Fruit fly (Drosophila melanogaster) whole organism, embryonic: Measurements from ENCODE around the gene CG43354.

ENCODE experiments used
- Abd-B ChIP-seq: fragments of 200-800 bp; sonication (Bioruptor generic); optimal IDR thresholded peaks from 2 replicates; lab custom pipeline; 2018; ENCODE audit warnings: missing biosample characterization, mild to moderate bottlenecking, missing genetic modification characterization, moderate library complexity
- Bteb2 ChIP-seq: fragments of 200-800 bp; sonication (Bioruptor generic); optimal IDR thresholded peaks from 2 replicates; lab custom pipeline; 2016; ENCODE audit warnings: missing biosample characterization, missing genetic modification characterization
- C15 ChIP-seq: fragments of 200-800 bp; sonication (Bioruptor generic); IDR thresholded peaks from 3 replicates; pipeline ENCODE4 v1.3.6; 2022; ENCODE audit warnings: missing biosample characterization, missing genetic modification characterization
- CG1024 ChIP-seq: fragments of 200-800 bp; sonication (Bioruptor generic); IDR thresholded peaks from 2 replicates; pipeline ENCODE4 v1.3.6; 2022; ENCODE audit warnings: missing biosample characterization, missing genetic modification characterization
- CG10274 ChIP-seq: fragments of 200-800 bp; sonication (Bioruptor generic); optimal IDR thresholded peaks from 3 replicates; lab custom pipeline; 2017; ENCODE audit warnings: missing biosample characterization, mild to moderate bottlenecking, missing genetic modification characterization
- CG11247 ChIP-seq: fragments of 200-800 bp; sonication (Bioruptor generic); IDR thresholded peaks from 2 replicates; pipeline ENCODE4 v1.3.6; 2022; ENCODE audit warnings: missing biosample characterization, missing genetic modification characterization
- CG12659 ChIP-seq: fragments of 200-800 bp; sonication (Bioruptor generic); optimal IDR thresholded peaks from 3 replicates; lab custom pipeline; 2017; ENCODE audit warnings: mild to moderate bottlenecking, missing biosample characterization, missing genetic modification reagents, missing genetic modification characterization
- CG13123 ChIP-seq: fragments of 200-800 bp; sonication (Bioruptor generic); optimal IDR thresholded peaks from 2 replicates; lab custom pipeline; 2016; ENCODE audit warnings: missing biosample characterization, missing genetic modification characterization
- CG13894 ChIP-seq: fragments of 200-800 bp; sonication (Bioruptor generic); optimal IDR thresholded peaks from 3 replicates; lab custom pipeline; 2018; ENCODE audit warnings: missing biosample characterization, mild to moderate bottlenecking, missing genetic modification characterization, moderate library complexity
- CG14441 ChIP-seq: fragments of 200-800 bp; sonication (Bioruptor generic); IDR thresholded peaks from 2 replicates; pipeline ENCODE4 v1.3.6; 2022; ENCODE audit warnings: missing biosample characterization, missing genetic modification characterization
- CG15073 ChIP-seq: fragments of 200-800 bp; sonication (Bioruptor generic); optimal IDR thresholded peaks from 2 replicates; lab custom pipeline; 2016; ENCODE audit warnings: missing biosample characterization, missing genetic modification characterization
- CG15479 ChIP-seq: fragments of 200-800 bp; sonication (Bioruptor generic); optimal IDR thresholded peaks from 3 replicates; lab custom pipeline; 2019; ENCODE audit warnings: missing biosample characterization, mild to moderate bottlenecking, missing genetic modification characterization, moderate library complexity
- CG16815 ChIP-seq: fragments of 200-800 bp; sonication (Bioruptor generic); optimal IDR thresholded peaks from 3 replicates; lab custom pipeline; 2017; ENCODE audit warnings: missing biosample characterization, mild to moderate bottlenecking, missing genetic modification characterization
- CG17612 ChIP-seq: fragments of 200-800 bp; sonication (Bioruptor generic); IDR thresholded peaks from 2 replicates; pipeline ENCODE4 v1.3.6; 2022; ENCODE audit warnings: missing biosample characterization, missing genetic modification characterization
- CG17802 ChIP-seq: fragments of 200-800 bp; sonication (Bioruptor generic); optimal IDR thresholded peaks from 2 replicates; lab custom pipeline; 2018; ENCODE audit warnings: missing biosample characterization, mild to moderate bottlenecking, missing genetic modification characterization, moderate library complexity
- CG17912 ChIP-seq: fragments of 200-800 bp; sonication (Bioruptor generic); optimal IDR thresholded peaks from 2 replicates; lab custom pipeline; 2018; ENCODE audit warnings: missing biosample characterization, mild to moderate bottlenecking, missing genetic modification characterization
- CG3847 ChIP-seq: fragments of 200-800 bp; sonication (Bioruptor generic); IDR thresholded peaks from 2 replicates; pipeline ENCODE4 v1.3.6; 2022; ENCODE audit warnings: missing biosample characterization, missing genetic modification characterization
- CG3995 ChIP-seq: fragments of 200-800 bp; sonication (Bioruptor generic); optimal IDR thresholded peaks from 3 replicates; lab custom pipeline; 2016; ENCODE audit warnings: missing biosample characterization, missing genetic modification characterization
- CG4854 ChIP-seq: fragments of 200-800 bp; sonication (Bioruptor generic); optimal IDR thresholded peaks from 2 replicates; lab custom pipeline; 2016; ENCODE audit warnings: missing biosample characterization, missing genetic modification characterization, inconsistent platforms
- CG7271 ChIP-seq: fragments of 200-800 bp; sonication (Bioruptor generic); optimal IDR thresholded peaks from 2 replicates; lab custom pipeline; 2018; ENCODE audit warnings: missing biosample characterization, mild to moderate bottlenecking, missing genetic modification characterization, moderate library complexity
- CG7786 ChIP-seq: fragments of 200-800 bp; sonication (Bioruptor generic); optimal IDR thresholded peaks from 2 replicates; lab custom pipeline; 2016; ENCODE audit warnings: missing biosample characterization, missing genetic modification characterization
- CG9215 ChIP-seq: fragments of 200-800 bp; sonication (Bioruptor generic); IDR thresholded peaks from 2 replicates; pipeline ENCODE4 v1.3.6; 2022; ENCODE audit warnings: missing biosample characterization, missing genetic modification characterization
- Chrac-16 ChIP-seq: fragments of 200-800 bp; sonication (Bioruptor generic); optimal IDR thresholded peaks from 3 replicates; lab custom pipeline; 2016; ENCODE audit warnings: missing biosample characterization, missing genetic modification characterization
- CoRest ChIP-seq: fragments of 200-800 bp; sonication (Bioruptor generic); optimal IDR thresholded peaks from 3 replicates; lab custom pipeline; 2018; ENCODE audit warnings: missing biosample characterization, mild to moderate bottlenecking, missing genetic modification characterization, moderate library complexity
- CrebB ChIP-seq: fragments of 200-800 bp; sonication (Bioruptor generic); optimal IDR thresholded peaks from 3 replicates; lab custom pipeline; 2018; ENCODE audit warnings: missing biosample characterization, mild to moderate bottlenecking, missing genetic modification characterization
- Drgx ChIP-seq: fragments of 200-800 bp; sonication (Bioruptor generic); IDR thresholded peaks from 2 replicates; pipeline ENCODE4 v1.3.6; 2022; ENCODE audit warnings: missing biosample characterization, missing genetic modification characterization
- E2f2 ChIP-seq: fragments of 200-800 bp; sonication (Bioruptor generic); IDR thresholded peaks from 2 replicates; pipeline ENCODE4 v1.3.6; 2022; ENCODE audit warnings: missing biosample characterization, missing genetic modification characterization
- Ets97D ChIP-seq: fragments of 200-800 bp; sonication (Bioruptor generic); optimal IDR thresholded peaks from 3 replicates; lab custom pipeline; 2016; ENCODE audit warnings: missing biosample characterization, missing genetic modification characterization
- HHEX ChIP-seq: fragments of 200-800 bp; sonication (Bioruptor generic); optimal IDR thresholded peaks from 3 replicates; lab custom pipeline; 2017; ENCODE audit warnings: missing biosample characterization, mild to moderate bottlenecking, missing genetic modification characterization, missing genetic modification reagents
- Hmx ChIP-seq: fragments of 200-800 bp; sonication (Bioruptor generic); optimal IDR thresholded peaks from 2 replicates; lab custom pipeline; 2016; ENCODE audit warnings: missing biosample characterization, missing genetic modification characterization
- MTF-1 ChIP-seq: fragments of 200-800 bp; sonication (Bioruptor generic); optimal IDR thresholded peaks from 2 replicates; lab custom pipeline; 2018; ENCODE audit warnings: missing biosample characterization, mild to moderate bottlenecking, missing genetic modification characterization, borderline replicate concordance
- Med ChIP-seq: fragments of 200-800 bp; sonication (Bioruptor generic); peaks from one replicate; lab custom pipeline; 2016; ENCODE audit warnings: missing biosample characterization, missing genetic modification characterization, mild to moderate bottlenecking, inconsistent platforms, moderate library complexity
- Mrtf ChIP-seq: fragments of 200-800 bp; sonication (Bioruptor generic); IDR thresholded peaks from 3 replicates; pipeline ENCODE4 v1.3.6; 2022; ENCODE audit warnings: missing biosample characterization, missing genetic modification characterization
- TFAM ChIP-seq: fragments of 200-800 bp; sonication (Bioruptor generic); optimal IDR thresholded peaks from 2 replicates; lab custom pipeline; 2017; ENCODE audit warnings: missing biosample characterization, missing genetic modification characterization, inconsistent platforms
- ac ChIP-seq: fragments of 200-800 bp; sonication (Bioruptor generic); optimal IDR thresholded peaks from 3 replicates; lab custom pipeline; 2017; ENCODE audit warnings: missing biosample characterization, mild to moderate bottlenecking, missing genetic modification characterization
- ash1 ChIP-seq: fragments of 200-800 bp; sonication (Bioruptor generic); optimal IDR thresholded peaks from 2 replicates; lab custom pipeline; 2018; ENCODE audit warnings: missing biosample characterization, mild to moderate bottlenecking, missing genetic modification characterization
- bcd ChIP-seq: fragments of 200-800 bp; sonication (Bioruptor generic); optimal IDR thresholded peaks from 2 replicates; lab custom pipeline; 2017; ENCODE audit warnings: missing biosample characterization, mild to moderate bottlenecking, missing genetic modification characterization
- cad ChIP-seq: fragments of >200 bp; optimal IDR thresholded peaks from 2 replicates; lab custom pipeline; 2017; ENCODE audit warnings: missing biosample characterization, missing genetic modification characterization
- cato ChIP-seq: fragments of 200-800 bp; sonication (Bioruptor generic); optimal IDR thresholded peaks from 2 replicates; lab custom pipeline; 2016; ENCODE audit warnings: missing biosample characterization, missing genetic modification characterization, borderline replicate concordance
- fd64A ChIP-seq: fragments of 200-800 bp; sonication (Bioruptor generic); optimal IDR thresholded peaks from 3 replicates; lab custom pipeline; 2018; ENCODE audit warnings: missing biosample characterization, mild to moderate bottlenecking, missing genetic modification characterization
- hkb ChIP-seq, 2 experiments: fragments of 200-800 bp in 1 of 2; fragments of >200 bp in 1 of 2; sonication (Bioruptor generic) in 1 of 2; IDR thresholded peaks in 1 of 2; optimal IDR thresholded peaks in 1 of 2; 2 replicates each; pipeline versions ENCODE4 v1.3.6 to Lab custom; 2017 to 2022; ENCODE audit warnings: missing biosample characterization in 1 of 2, missing genetic modification characterization in 1 of 2
- lmd ChIP-seq: fragments of 200-800 bp; sonication (Bioruptor generic); IDR thresholded peaks from 2 replicates; pipeline ENCODE4 v1.3.6; 2022; ENCODE audit warnings: missing biosample characterization, missing genetic modification characterization
- oc ChIP-seq: fragments of 200-800 bp; sonication (Bioruptor generic); optimal IDR thresholded peaks from 2 replicates; lab custom pipeline; 2018; ENCODE audit warnings: missing biosample characterization, mild to moderate bottlenecking, missing genetic modification characterization, moderate library complexity
- ranshi ChIP-seq: fragments of 200-800 bp; sonication (Bioruptor generic); IDR thresholded peaks from 2 replicates; pipeline ENCODE4 v1.3.6; 2022; ENCODE audit warnings: missing biosample characterization, missing genetic modification characterization
- repo ChIP-seq: fragments of 200-800 bp; sonication (Bioruptor generic); optimal IDR thresholded peaks from 2 replicates; lab custom pipeline; 2016; ENCODE audit warnings: missing biosample characterization, missing genetic modification characterization
- seq ChIP-seq: fragments of 200-800 bp; sonication (Bioruptor generic); IDR thresholded peaks from 2 replicates; pipeline ENCODE4 v1.3.6; 2022; ENCODE audit warnings: missing biosample characterization, missing genetic modification characterization
- tgo ChIP-seq: fragments of 200-800 bp; sonication (Bioruptor generic); IDR thresholded peaks from 3 replicates; pipeline ENCODE4 v1.3.6; 2022; ENCODE audit warnings: missing biosample characterization, missing genetic modification characterization
- tio ChIP-seq: fragments of 200-800 bp; sonication (Bioruptor generic); optimal IDR thresholded peaks from 2 replicates; lab custom pipeline; 2017; ENCODE audit warnings: missing biosample characterization, missing genetic modification characterization, inconsistent platforms
- tx ChIP-seq: fragments of 200-800 bp; sonication (Bioruptor generic); optimal IDR thresholded peaks from 2 replicates; lab custom pipeline; 2016; ENCODE audit warnings: missing biosample characterization, missing genetic modification characterization
- unpg ChIP-seq: fragments of 200-800 bp; sonication (Bioruptor generic); optimal IDR thresholded peaks from 3 replicates; lab custom pipeline; 2018; ENCODE audit warnings: missing biosample characterization, mild to moderate bottlenecking, missing genetic modification characterization, moderate library complexity
- zfh2 ChIP-seq: fragments of 200-800 bp; sonication (Bioruptor generic); optimal IDR thresholded peaks from 2 replicates; lab custom pipeline; 2016; ENCODE audit warnings: missing biosample characterization, missing genetic modification characterization

CG43354 gene

dm6 chr2L:18310489-18310888, 1.2 kb upstream of the CG43354 start (continued):
- no peak for TF ChIP-seq CG3995 (GFP tag; lab: Kevin White, UChicago)
- peak; percentile 37 for TF ChIP-seq bcd (GFP tag; lab: Kevin White, UChicago)
- no peak for TF ChIP-seq zfh2
- TF ChIP-seq CG4854 (GFP tag; lab: Kevin White, UChicago) = no peak
- TF ChIP-seq ash1 (GFP tag; lab: Kevin White, UChicago) = no peak
- TF ChIP-seq CG1024 (GFP tag; lab: Robert Waterston, UW) = no peak
- TF ChIP-seq CG15479 (GFP tag; lab: Kevin White, UChicago) = no peak
- TF ChIP-seq CG11247 (GFP tag; lab: Robert Waterston, UW) = no peak
- TF ChIP-seq HHEX (GFP tag; lab: Kevin White, UChicago) = peak; percentile 44
- no peak for TF ChIP-seq hkb (optimal IDR thresholded peaks at IDR 0.05; lab: Kevin White, UChicago)
- TF ChIP-seq hkb (GFP tag; IDR thresholded peaks at IDR 0.05; lab: Robert Waterston, UW) = peak; percentile 85
- peak; percentile 39 for TF ChIP-seq oc (tag; lab: Kevin White, UChicago)
- TF ChIP-seq ac (GFP tag; lab: Kevin White, UChicago) = no peak
- TF ChIP-seq MTF-1 (GFP tag; lab: Kevin White, UChicago) = peak; percentile 40
- peak; percentile 49 for TF ChIP-seq Chrac-16
- peak; percentile 24 for TF ChIP-seq fd64A
- no peak for TF ChIP-seq CG13123 (GFP tag; lab: Kevin White, UChicago)
- TF ChIP-seq lmd (GFP tag; lab: Robert Waterston, UW) = peak; percentile 52; the same call in 1 of the 2 replicates
- TF ChIP-seq CG16815 = peak; percentile 25
- peak; percentile 82 for TF ChIP-seq unpg (GFP tag; lab: Kevin White, UChicago)
- TF ChIP-seq CG7786 (GFP tag; lab: Kevin White, UChicago) = no peak
- no peak for TF ChIP-seq Med
- no peak for TF ChIP-seq CG7271 (tag; lab: Kevin White, UChicago)
- no peak for TF ChIP-seq seq (GFP tag; lab: Robert Waterston, UW)
- no peak for TF ChIP-seq Mrtf
- TF ChIP-seq cato (GFP tag; lab: Kevin White, UChicago) = peak; percentile 13
- peak; percentile 51 for TF ChIP-seq CoRest
- peak; percentile 38 for TF ChIP-seq CG17802 (tag; lab: Kevin White, UChicago)
- TF ChIP-seq ranshi (GFP tag; lab: Robert Waterston, UW) = peak; percentile 51; the same call in 1 of the 2 replicates
- TF ChIP-seq repo = no peak
- TF ChIP-seq CG17612 (GFP tag; lab: Robert Waterston, UW) = 0 out of 2 replicates have a peak, but pooled peaks have one; percentile 6
- TF ChIP-seq cad = no peak
- TF ChIP-seq CrebB = no peak
- TF ChIP-seq tgo (GFP tag; lab: Robert Waterston, UW) = no peak
- TF ChIP-seq CG17912 = no peak
- peak; percentile 25 for TF ChIP-seq CG12659 (GFP tag; lab: Kevin White, UChicago)
- peak; percentile 85 for TF ChIP-seq Drgx (GFP tag; lab: Robert Waterston, UW)
- no peak for TF ChIP-seq CG14441 (GFP tag; lab: Robert Waterston, UW)
- no peak for TF ChIP-seq C15 (GFP tag; lab: Robert Waterston, UW)
- no peak for TF ChIP-seq Ets97D (GFP tag; lab: Kevin White, UChicago)
- peak; percentile 32; the same call in 1 of the 2 replicates for TF ChIP-seq E2f2 (GFP tag; lab: Robert Waterston, UW)
- TF ChIP-seq CG9215 (GFP tag; lab: Robert Waterston, UW) = no peak
- TF ChIP-seq CG3847 = no peak
- no peak for TF ChIP-seq Hmx
- TF ChIP-seq TFAM = no peak
- TF ChIP-seq tx = no peak
- no peak for TF ChIP-seq CG10274 (GFP tag; lab: Kevin White, UChicago)
- TF ChIP-seq Abd-B (GFP tag; lab: Kevin White, UChicago) = peak; percentile 50
- TF ChIP-seq Bteb2 (GFP tag; lab: Kevin White, UChicago) = no peak
- no peak for TF ChIP-seq CG13894 (tag; lab: Kevin White, UChicago)
- TF ChIP-seq CG15073 (GFP tag; lab: Kevin White, UChicago) = no peak
- TF ChIP-seq tio (GFP tag; lab: Kevin White, UChicago) = peak; percentile 56
